Worm (Caenorhabditis elegans) whole organism, L2 larva: Measurements from ENCODE around the gene mfsd-13.2.

Source experiments
- Y55F3AM.14 ChIP-seq: fragments of 200-800 bp; sonication (Bioruptor generic); optimal IDR thresholded peaks from 2 replicates; lab custom pipeline; 2018; ENCODE audit warnings: mild to moderate bottlenecking, missing genetic modification characterization, missing compliant biosample characterization
- ama-1 ChIP-seq: fragments of 150-350 bp; optimal IDR thresholded peaks from 2 replicates; lab custom pipeline; 2018; ENCODE audit warnings: inconsistent platforms
- blmp-1 ChIP-seq: sonication (generic microtip); optimal IDR thresholded peaks from 2 replicates; lab custom pipeline; 2017; ENCODE audit warnings: missing genetic modification characterization, mild to moderate bottlenecking, missing compliant biosample characterization, antibody characterized with exemption, moderate library complexity; ENCODE audit not compliant: insufficient read depth
- crh-2 ChIP-seq: sonication (generic microtip); optimal IDR thresholded peaks from 2 replicates; lab custom pipeline; 2017; ENCODE audit warnings: missing biosample characterization, missing genetic modification characterization
- elt-1 ChIP-seq: fragments of 150-350 bp; optimal IDR thresholded peaks from 2 replicates; lab custom pipeline; 2014; ENCODE audit warnings: missing biosample characterization, missing genetic modification characterization
- lsy-2 ChIP-seq, 2 experiments: fragments of 150-350 bp in 1 of 2; sonication (generic microtip) in 1 of 2; optimal IDR thresholded peaks; 2 replicates each; lab custom pipeline; 2014 to 2017; ENCODE audit warnings: missing biosample characterization in 2 of 2, missing genetic modification characterization in 2 of 2
- mab-5 ChIP-seq: fragments of 150-350 bp; optimal IDR thresholded peaks from 2 replicates; lab custom pipeline; 2014; ENCODE audit warnings: missing biosample characterization, missing genetic modification characterization
- nhr-11 ChIP-seq: fragments of 150-350 bp; optimal IDR thresholded peaks from 2 replicates; lab custom pipeline; 2014; ENCODE audit warnings: missing biosample characterization, missing genetic modification characterization
- nhr-129 ChIP-seq: fragments of 150-350 bp; optimal IDR thresholded peaks from 2 replicates; lab custom pipeline; 2014; ENCODE audit warnings: missing biosample characterization, missing genetic modification characterization
- nhr-237 ChIP-seq: fragments of 150-350 bp; optimal IDR thresholded peaks from 2 replicates; lab custom pipeline; 2014; ENCODE audit warnings: missing biosample characterization, missing genetic modification characterization
- peb-1 ChIP-seq: fragments of 150-350 bp; optimal IDR thresholded peaks from 2 replicates; lab custom pipeline; 2014; ENCODE audit warnings: missing biosample characterization, missing genetic modification characterization
- unc-62 ChIP-seq: fragments of 150-350 bp; optimal IDR thresholded peaks from 2 replicates; lab custom pipeline; 2014; ENCODE audit warnings: missing biosample characterization, missing genetic modification reagents, missing genetic modification characterization
- ztf-1 ChIP-seq: fragments of 200-800 bp; sonication (Bioruptor generic); conservative IDR thresholded peaks from 2 replicates; pipeline ENCODE4 v1.3.6; 2022; ENCODE audit warnings: missing genetic modification characterization, missing compliant biosample characterization
- ztf-4 ChIP-seq: fragments of 150-350 bp; optimal IDR thresholded peaks from 2 replicates; lab custom pipeline; 2014; ENCODE audit warnings: missing biosample characterization, missing genetic modification characterization

DNA sequence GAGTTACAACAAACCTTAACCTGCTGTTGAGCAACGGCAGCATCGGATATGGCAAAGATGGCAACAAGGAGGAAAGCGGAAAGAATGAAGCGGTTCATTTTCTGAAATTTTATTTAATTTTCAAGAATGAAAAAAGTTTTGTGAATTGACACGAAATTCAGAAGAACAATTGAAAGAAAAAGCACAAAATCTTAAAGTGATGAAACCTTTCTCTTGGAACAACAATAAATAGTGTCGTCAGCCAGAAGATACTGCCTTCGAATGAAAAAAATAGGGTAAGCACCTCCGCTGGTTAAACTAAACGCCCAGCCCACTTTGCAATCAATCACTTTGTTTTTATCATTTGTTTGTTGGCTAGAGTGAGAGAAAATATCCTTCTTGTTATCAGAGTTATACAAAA, 46.4 kb upstream of the mfsd-13.2 start, which contains the start of gene E04F6.9:
- TF ChIP-seq elt-1 = no peak
- TF ChIP-seq nhr-11 (tag; lab: Kevin White, UChicago) = no peak
- TF ChIP-seq ama-1 (lab: Kevin White, UChicago) = no peak
- no peak for TF ChIP-seq unc-62
- TF ChIP-seq mab-5 (tag; lab: Kevin White, UChicago) = no peak
- no peak for TF ChIP-seq peb-1 (tag; lab: Kevin White, UChicago)
- TF ChIP-seq blmp-1 (tag; lab: Kevin White, UChicago) = no peak
- no peak for TF ChIP-seq Y55F3AM.14
- no peak for TF ChIP-seq nhr-129 (tag; lab: Kevin White, UChicago)
- no peak for TF ChIP-seq nhr-237
- no peak for TF ChIP-seq ztf-4 (tag; lab: Kevin White, UChicago)
- no peak for TF ChIP-seq crh-2 (tag; lab: Kevin White, UChicago)
- no peak for TF ChIP-seq lsy-2 (tag; optimal IDR thresholded peaks at IDR 0.05; lab: Kevin White, UChicago)
- TF ChIP-seq ztf-1 (GFP tag; lab: Robert Waterston, UW) = no peak
